Worm (Caenorhabditis elegans): ENCODE data around the gene eri-9.

ce11 chrIII:4944213-4944612, 12.0 kb downstream of the eri-9 start, which contains the start of gene ntl-9:
- TF ChIP-seq ref-1 (GFP tag; conservative IDR thresholded peaks at IDR 0.05) (no peak), T22C8.4 (GFP tag; IDR thresholded peaks at IDR 0.05) (no peak), med-1 (GFP tag; optimal IDR thresholded peaks at IDR 0.05; ENCODE audit: insufficient read depth) (no peak), flt-1 (GFP tag; IDR thresholded peaks at IDR 0.05) (no peak), ztf-23 (GFP tag; IDR thresholded peaks at IDR 0.05) (no peak), ztf-29 (GFP tag; IDR thresholded peaks at IDR 0.05) (no peak)

Data from whole organism, midembryonic.